Worm (Caenorhabditis elegans) whole organism, L4 larva: ENCODE measurements around the gene cnep-1.

Experiments used
- Y5F2A.4 ChIP-seq: fragments of 200-800 bp; sonication (Bioruptor generic); optimal IDR thresholded peaks from 2 replicates; lab custom pipeline; 2018; ENCODE audit warnings: mild to moderate bottlenecking, missing genetic modification characterization, missing compliant biosample characterization
- aly-2 ChIP-seq: sonication (generic microtip); optimal IDR thresholded peaks from 2 replicates; lab custom pipeline; 2018; ENCODE audit warnings: missing biosample characterization, missing genetic modification characterization
- ama-1 ChIP-seq: fragments of 150-350 bp; optimal IDR thresholded peaks from 2 replicates; lab custom pipeline; 2014; ENCODE audit warnings: inconsistent platforms, mixed read lengths
- ces-1 ChIP-seq: fragments of 150-350 bp; sonication (generic microtip); optimal IDR thresholded peaks from 4 replicates; lab custom pipeline; 2014; ENCODE audit warnings: missing biosample characterization, missing genetic modification reagents, missing genetic modification characterization
- lin-1 ChIP-seq: fragments of 200-800 bp; sonication (Bioruptor generic); IDR thresholded peaks from 2 replicates; pipeline ENCODE4 v1.3.6; 2022; ENCODE audit warnings: missing genetic modification reagents, missing genetic modification characterization, missing compliant biosample characterization
- nhr-28 ChIP-seq: fragments of 150-350 bp; optimal IDR thresholded peaks from 2 replicates; lab custom pipeline; 2014; ENCODE audit warnings: missing biosample characterization, missing genetic modification characterization
- pqm-1 ChIP-seq: sonication (generic microtip); optimal IDR thresholded peaks from 2 replicates; lab custom pipeline; 2017; ENCODE audit warnings: missing biosample characterization, missing genetic modification characterization
- unc-62 ChIP-seq, 3 experiments: fragments of 150-350 bp in 1 of 3; sonication (generic microtip); optimal IDR thresholded peaks in 2 of 3; peaks in 1 of 3; 1 replicate in 1 of 3; 2 replicates in 2 of 3; lab custom pipeline; 2014 to 2017; ENCODE audit warnings: missing biosample characterization in 3 of 3, missing genetic modification characterization in 3 of 3, missing genetic modification reagents in 3 of 3, missing genotype in 1 of 3

- TF ChIP-seq ces-1 (GFP tag; lab: Kevin White, UChicago): no peak
- TF ChIP-seq unc-62 (GFP tag; optimal IDR thresholded peaks at IDR 0.05 in 1 of 2; lab: Kevin White, UChicago): no peak
- TF ChIP-seq unc-62 (tag; optimal IDR thresholded peaks at IDR 0.05; lab: Kevin White, UChicago): no peak
- no peak for TF ChIP-seq Y5F2A.4 (GFP tag; lab: Kevin White, UChicago)
- TF ChIP-seq lin-1 (GFP tag; lab: Robert Waterston, UW): no peak
- TF ChIP-seq ama-1 (lab: Kevin White, UChicago): no peak
- no peak for TF ChIP-seq pqm-1 (tag; lab: Kevin White, UChicago)
- no peak for TF ChIP-seq aly-2 (tag; lab: Kevin White, UChicago)
- TF ChIP-seq nhr-28: no peak
Observed at ce11 chrII:7357176-7357575, 47.0 kb downstream of the cnep-1 start.
